Fruit fly (Drosophila melanogaster) whole organism, wandering third instar larva: Measurements from ENCODE around the gene CG44004.

Source experiments
- Abd-B ChIP-seq: fragments of >200 bp; optimal IDR thresholded peaks from 2 replicates; lab custom pipeline; 2017; ENCODE audit warnings: missing biosample characterization, missing genetic modification characterization
- CG32264 ChIP-seq: fragments of 200-800 bp; sonication (Bioruptor generic); optimal IDR thresholded peaks from 2 replicates; lab custom pipeline; 2016; ENCODE audit warnings: missing biosample characterization, missing genetic modification characterization
- CG9705 ChIP-seq: fragments of 200-800 bp; sonication (Bioruptor generic); optimal IDR thresholded peaks from 2 replicates; lab custom pipeline; 2018; ENCODE audit warnings: missing biosample characterization, mild to moderate bottlenecking, missing genetic modification characterization
- CrebA ChIP-seq: fragments of 200-800 bp; sonication (Bioruptor generic); optimal IDR thresholded peaks from 2 replicates; lab custom pipeline; 2016; ENCODE audit warnings: missing biosample characterization, mild to moderate bottlenecking, missing genetic modification characterization, borderline replicate concordance
- Dfd ChIP-seq: fragments of >200 bp; optimal IDR thresholded peaks from 2 replicates; lab custom pipeline; 2017; ENCODE audit warnings: missing biosample characterization, missing genetic modification characterization
- Dif ChIP-seq: fragments of 200-275, 200-300 bp; sonication (Bioruptor generic); optimal IDR thresholded peaks from 2 replicates; lab custom pipeline; 2018; ENCODE audit warnings: missing biosample characterization, missing genetic modification characterization; ENCODE audit not compliant: partially characterized antibody
- GATAd ChIP-seq: sonication (Bioruptor generic); optimal IDR thresholded peaks from 2 replicates; lab custom pipeline; 2016; ENCODE audit warnings: missing biosample characterization, missing genetic modification characterization
- Hr78 ChIP-seq: fragments of >200 bp; optimal IDR thresholded peaks from 2 replicates; lab custom pipeline; 2017; ENCODE audit warnings: missing biosample characterization, missing genetic modification characterization
- Hr83 ChIP-seq: fragments of 200-300 bp; sonication (Bioruptor generic); optimal IDR thresholded peaks from 2 replicates; lab custom pipeline; 2016; ENCODE audit warnings: missing biosample characterization, mild to moderate bottlenecking, missing genetic modification characterization, moderate library complexity; ENCODE audit not compliant: poor library complexity, severe bottlenecking
- Jra ChIP-seq: sonication (Bioruptor generic); optimal IDR thresholded peaks from 2 replicates; lab custom pipeline; 2016; ENCODE audit warnings: missing biosample characterization, missing genetic modification characterization
- Mio ChIP-seq: sonication (Bioruptor generic); optimal IDR thresholded peaks from 2 replicates; lab custom pipeline; 2016; ENCODE audit warnings: missing biosample characterization, missing genetic modification characterization
- Myc ChIP-seq: fragments of >200 bp; optimal IDR thresholded peaks from 2 replicates; lab custom pipeline; 2017
- N ChIP-seq: fragments of >200 bp; optimal IDR thresholded peaks from 2 replicates; lab custom pipeline; 2018; ENCODE audit warnings: missing biosample characterization, missing external identifiers, missing genetic modification characterization
- OdsH ChIP-seq: fragments of 200-800 bp; sonication (Bioruptor generic); optimal IDR thresholded peaks from 2 replicates; lab custom pipeline; 2016; ENCODE audit warnings: missing biosample characterization, mild to moderate bottlenecking, missing genetic modification characterization
- Rel ChIP-seq, 2 experiments: fragments of 200-800 bp; sonication (Bioruptor generic) in 1 of 2; optimal IDR thresholded peaks; 2 replicates in 1 of 2; 3 replicates in 1 of 2; lab custom pipeline; 2016 to 2019; ENCODE audit warnings: mild to moderate bottlenecking in 2 of 2, missing biosample characterization in 2 of 2, missing genetic modification characterization in 2 of 2, moderate library complexity in 1 of 2
- Sp1 ChIP-seq: fragments of 200-800 bp; sonication (Bioruptor generic); optimal IDR thresholded peaks from 3 replicates; lab custom pipeline; 2019; ENCODE audit warnings: missing biosample characterization, mild to moderate bottlenecking, missing genetic modification characterization, moderate library complexity
- Vsx2 ChIP-seq: fragments of 200-300, 225-300 bp; sonication (Bioruptor generic); optimal IDR thresholded peaks from 2 replicates; lab custom pipeline; 2018; ENCODE audit warnings: missing biosample characterization, missing genetic modification characterization; ENCODE audit not compliant: partially characterized antibody
- br ChIP-seq: fragments of 200-800 bp; sonication (Bioruptor generic); optimal IDR thresholded peaks from 2 replicates; lab custom pipeline; 2016; ENCODE audit warnings: missing biosample characterization, missing genetic modification characterization
- brk ChIP-seq: fragments of 200-800 bp; sonication (Bioruptor generic); optimal IDR thresholded peaks from 2 replicates; lab custom pipeline; 2016; ENCODE audit warnings: missing biosample characterization, mild to moderate bottlenecking, missing genetic modification characterization
- dmrt93B ChIP-seq: fragments of 200-800 bp; sonication (Bioruptor generic); optimal IDR thresholded peaks from 2 replicates; lab custom pipeline; 2018; ENCODE audit warnings: missing biosample characterization, mild to moderate bottlenecking, missing genetic modification characterization
- dsf ChIP-seq: sonication (Bioruptor generic); optimal IDR thresholded peaks from 2 replicates; lab custom pipeline; 2016; ENCODE audit warnings: missing biosample characterization, missing genetic modification characterization, borderline replicate concordance
- ey ChIP-seq: fragments of 200-800 bp; sonication (Bioruptor generic); optimal IDR thresholded peaks from 2 replicates; lab custom pipeline; 2016; ENCODE audit warnings: missing biosample characterization, missing genetic modification characterization
- foxo ChIP-seq, 2 experiments: fragments of 200-800 bp; sonication (Bioruptor generic); optimal IDR thresholded peaks; 2 replicates in 1 of 2; 3 replicates in 1 of 2; lab custom pipeline; 2016 to 2017; ENCODE audit warnings: missing biosample characterization in 2 of 2, missing genetic modification characterization in 2 of 2
- fru ChIP-seq: fragments of 200-800 bp; sonication (Bioruptor generic); optimal IDR thresholded peaks from 3 replicates; lab custom pipeline; 2016; ENCODE audit warnings: missing biosample characterization, mild to moderate bottlenecking, missing genetic modification characterization
- h ChIP-seq: fragments of 200-800 bp; sonication (Bioruptor generic); optimal IDR thresholded peaks from 3 replicates; lab custom pipeline; 2016; ENCODE audit warnings: missing biosample characterization, mild to moderate bottlenecking, missing genetic modification characterization
- jim ChIP-seq: fragments of 175-275, 200-325 bp; sonication (Bioruptor generic); optimal IDR thresholded peaks from 2 replicates; lab custom pipeline; 2016; ENCODE audit warnings: missing biosample characterization, mild to moderate bottlenecking, missing genetic modification characterization
- lola ChIP-seq: fragments of >200 bp; optimal IDR thresholded peaks from 2 replicates; lab custom pipeline; 2017; ENCODE audit warnings: missing biosample characterization, missing genetic modification characterization
- pan ChIP-seq: fragments of >200 bp; optimal IDR thresholded peaks from 2 replicates; lab custom pipeline; 2017
- psq ChIP-seq: fragments of 200-800 bp; sonication (Bioruptor generic); optimal IDR thresholded peaks from 3 replicates; lab custom pipeline; 2017; ENCODE audit warnings: missing biosample characterization, mild to moderate bottlenecking, missing genetic modification characterization, moderate library complexity
- rgr ChIP-seq: fragments of 200-800 bp; sonication (Bioruptor generic); optimal IDR thresholded peaks from 3 replicates; lab custom pipeline; 2016; ENCODE audit warnings: missing biosample characterization, mild to moderate bottlenecking, missing genetic modification characterization
- sage ChIP-seq: fragments of 200-800 bp; sonication (Bioruptor generic); optimal IDR thresholded peaks from 2 replicates; lab custom pipeline; 2016; ENCODE audit warnings: missing biosample characterization, mild to moderate bottlenecking, missing genetic modification characterization
- sv ChIP-seq: fragments of 200-800 bp; sonication (Bioruptor generic); optimal IDR thresholded peaks from 3 replicates; lab custom pipeline; 2016; ENCODE audit warnings: missing biosample characterization, missing genetic modification characterization
- tai ChIP-seq: sonication (Bioruptor generic); optimal IDR thresholded peaks from 2 replicates; lab custom pipeline; 2016; ENCODE audit warnings: missing biosample characterization, missing genetic modification characterization
- usp ChIP-seq: fragments of >200 bp; optimal IDR thresholded peaks from 2 replicates; lab custom pipeline; 2017; ENCODE audit warnings: missing biosample characterization, missing genetic modification characterization
- woc ChIP-seq: sonication (Bioruptor generic); optimal IDR thresholded peaks from 2 replicates; lab custom pipeline; 2016; ENCODE audit warnings: missing biosample characterization, mild to moderate bottlenecking, missing genetic modification characterization

CG44004 gene

dm6 chr3L:18036995-18037394, 36.7 kb downstream of the CG44004 start:
- TF ChIP-seq dmrt93B (GFP tag; lab: Kevin White, UChicago) (no peak), Abd-B (GFP tag; lab: Kevin White, UChicago) (no peak), CG32264 (GFP tag; lab: Kevin White, UChicago) (no peak), brk (GFP tag; lab: Kevin White, UChicago) (no peak), psq (no peak), OdsH (GFP tag; lab: Kevin White, UChicago) (no peak), Dif (no peak), Myc (lab: Kevin White, UChicago) (no peak), ey (GFP tag; lab: Kevin White, UChicago) (no peak), N (GFP tag; lab: Kevin White, UChicago) (no peak), pan (no peak), jim (no peak), h (GFP tag; lab: Kevin White, UChicago) (no peak)

dm6 chr3L:18034498-18034897, 39.2 kb downstream of the CG44004 start:
- TF ChIP-seq CG9705 (GFP tag; lab: Kevin White, UChicago) (no peak), CrebA (no peak), Mio (GFP tag; lab: Kevin White, UChicago) (no peak), Dfd (no peak), woc (GFP tag; lab: Kevin White, UChicago) (no peak), h (GFP tag; lab: Kevin White, UChicago) (no peak), GATAd (GFP tag; lab: Kevin White, UChicago) (no peak), OdsH (GFP tag; lab: Kevin White, UChicago) (no peak), Hr83 (GFP tag; lab: Kevin White, UChicago) (no peak), N (GFP tag; lab: Kevin White, UChicago) (no peak), Myc (lab: Kevin White, UChicago) (no peak), dmrt93B (GFP tag; lab: Kevin White, UChicago) (no peak), Dif (no peak), jim (no peak), lola (GFP tag; lab: Kevin White, UChicago) (no peak), sage (GFP tag; lab: Kevin White, UChicago) (no peak), Rel (GFP tag; optimal IDR thresholded peaks at IDR 0.05; lab: Kevin White, UChicago) (no peak), Rel (tag; optimal IDR thresholded peaks at IDR 0.05; lab: Kevin White, UChicago) (no peak), br (no peak), Jra (GFP tag; lab: Kevin White, UChicago) (no peak)

- TF ChIP-seq Dif (no peak), usp (no peak), sv (GFP tag; lab: Kevin White, UChicago) (no peak), Rel (GFP tag; optimal IDR thresholded peaks at IDR 0.05; lab: Kevin White, UChicago) (no peak), Rel (tag; optimal IDR thresholded peaks at IDR 0.05; lab: Kevin White, UChicago) (no peak), foxo (GFP tag; optimal IDR thresholded peaks at IDR 0.05; lab: Kevin White, UChicago) (no peak)
These were observed 41.0 kb downstream of the CG44004 start for dm6 chr3L:18032478-18033343.

- no peak for TF ChIP-seq Hr83 (GFP tag; lab: Kevin White, UChicago)
- TF ChIP-seq rgr (GFP tag; lab: Kevin White, UChicago), result peak; percentile 3
These were observed 43.3 kb downstream of the CG44004 start for dm6 chr3L:18030301-18030827.

- no peak for TF ChIP-seq GATAd (GFP tag; lab: Kevin White, UChicago)
- TF ChIP-seq jim, result peak; percentile 50
- peak; percentile 70 for TF ChIP-seq Hr83 (GFP tag; lab: Kevin White, UChicago)
- TF ChIP-seq pan, result no peak
- TF ChIP-seq usp, result no peak
- peak; percentile 76 for TF ChIP-seq Vsx2
- peak; percentile 63 for TF ChIP-seq fru
- TF ChIP-seq Dfd, result no peak
- TF ChIP-seq OdsH (GFP tag; lab: Kevin White, UChicago), result no peak
- TF ChIP-seq foxo (GFP tag; optimal IDR thresholded peaks at IDR 0.05; lab: Kevin White, UChicago), result peak; percentile 65 to 71
- TF ChIP-seq Mio (GFP tag; lab: Kevin White, UChicago), result no peak
- no peak for TF ChIP-seq Hr78 (GFP tag; lab: Kevin White, UChicago)
- no peak for TF ChIP-seq Myc (lab: Kevin White, UChicago)
- TF ChIP-seq CG32264 (GFP tag; lab: Kevin White, UChicago), result no peak
- peak; percentile 18 for TF ChIP-seq Sp1 (GFP tag; lab: Kevin White, UChicago)
- peak; percentile 22 for TF ChIP-seq rgr (GFP tag; lab: Kevin White, UChicago)
- no peak for TF ChIP-seq dsf (GFP tag; lab: Kevin White, UChicago)
- TF ChIP-seq tai (GFP tag; lab: Kevin White, UChicago), result peak; percentile 71
- peak; percentile 40 for TF ChIP-seq Jra (GFP tag; lab: Kevin White, UChicago)
- TF ChIP-seq lola (GFP tag; lab: Kevin White, UChicago), result no peak
- TF ChIP-seq psq, result peak; percentile 34
- peak; percentile 62 for TF ChIP-seq Rel (GFP tag; optimal IDR thresholded peaks at IDR 0.05; lab: Kevin White, UChicago)
- TF ChIP-seq Rel (tag; optimal IDR thresholded peaks at IDR 0.05; lab: Kevin White, UChicago), result peak; percentile 53
- peak; percentile 65 for TF ChIP-seq sage (GFP tag; lab: Kevin White, UChicago)
- TF ChIP-seq Abd-B (GFP tag; lab: Kevin White, UChicago), result no peak
- TF ChIP-seq ey (GFP tag; lab: Kevin White, UChicago), result peak; percentile 34
These were observed 43.9 kb downstream of the CG44004 start for dm6 chr3L:18029546-18030300.
